Fruit fly (Drosophila melanogaster) whole organism, wandering third instar larva: ENCODE results near the gene CG15042.

Experiments
- CG32264 ChIP-seq: fragments of 200-800 bp; sonication (Bioruptor generic); optimal IDR thresholded peaks from 2 replicates; lab custom pipeline; 2016; ENCODE audit warnings: missing biosample characterization, missing genetic modification characterization
- CG9705 ChIP-seq: fragments of 200-800 bp; sonication (Bioruptor generic); optimal IDR thresholded peaks from 2 replicates; lab custom pipeline; 2018; ENCODE audit warnings: missing biosample characterization, mild to moderate bottlenecking, missing genetic modification characterization
- CrebA ChIP-seq: fragments of 200-800 bp; sonication (Bioruptor generic); optimal IDR thresholded peaks from 2 replicates; lab custom pipeline; 2016; ENCODE audit warnings: missing biosample characterization, mild to moderate bottlenecking, missing genetic modification characterization, borderline replicate concordance
- Dfd ChIP-seq: fragments of >200 bp; optimal IDR thresholded peaks from 2 replicates; lab custom pipeline; 2017; ENCODE audit warnings: missing biosample characterization, missing genetic modification characterization
- Dif ChIP-seq: fragments of 200-275, 200-300 bp; sonication (Bioruptor generic); optimal IDR thresholded peaks from 2 replicates; lab custom pipeline; 2018; ENCODE audit warnings: missing biosample characterization, missing genetic modification characterization; ENCODE audit not compliant: partially characterized antibody
- HLH106 ChIP-seq: fragments of 200-800 bp; optimal IDR thresholded peaks from 3 replicates; lab custom pipeline; 2019; ENCODE audit warnings: missing biosample characterization, mild to moderate bottlenecking, missing genetic modification characterization, moderate library complexity
- Hnf4 ChIP-seq: fragments of 200-800 bp; sonication (Bioruptor generic); optimal IDR thresholded peaks from 2 replicates; lab custom pipeline; 2016; ENCODE audit warnings: missing biosample characterization, mild to moderate bottlenecking, missing genetic modification characterization
- Hr78 ChIP-seq: fragments of >200 bp; optimal IDR thresholded peaks from 2 replicates; lab custom pipeline; 2017; ENCODE audit warnings: missing biosample characterization, missing genetic modification characterization
- Hr83 ChIP-seq: fragments of 200-300 bp; sonication (Bioruptor generic); optimal IDR thresholded peaks from 2 replicates; lab custom pipeline; 2016; ENCODE audit warnings: missing biosample characterization, mild to moderate bottlenecking, missing genetic modification characterization, moderate library complexity; ENCODE audit not compliant: poor library complexity, severe bottlenecking
- Mio ChIP-seq: sonication (Bioruptor generic); optimal IDR thresholded peaks from 2 replicates; lab custom pipeline; 2016; ENCODE audit warnings: missing biosample characterization, missing genetic modification characterization
- Myc ChIP-seq: fragments of >200 bp; optimal IDR thresholded peaks from 2 replicates; lab custom pipeline; 2017
- N ChIP-seq: fragments of >200 bp; optimal IDR thresholded peaks from 2 replicates; lab custom pipeline; 2018; ENCODE audit warnings: missing biosample characterization, missing external identifiers, missing genetic modification characterization
- OdsH ChIP-seq: fragments of 200-800 bp; sonication (Bioruptor generic); optimal IDR thresholded peaks from 2 replicates; lab custom pipeline; 2016; ENCODE audit warnings: missing biosample characterization, mild to moderate bottlenecking, missing genetic modification characterization
- Rel ChIP-seq, 2 experiments: fragments of 200-800 bp; sonication (Bioruptor generic) in 1 of 2; optimal IDR thresholded peaks; 2 replicates in 1 of 2; 3 replicates in 1 of 2; lab custom pipeline; 2016 to 2019; ENCODE audit warnings: mild to moderate bottlenecking in 2 of 2, missing biosample characterization in 2 of 2, missing genetic modification characterization in 2 of 2, moderate library complexity in 1 of 2
- Sp1 ChIP-seq: fragments of 200-800 bp; sonication (Bioruptor generic); optimal IDR thresholded peaks from 3 replicates; lab custom pipeline; 2019; ENCODE audit warnings: missing biosample characterization, mild to moderate bottlenecking, missing genetic modification characterization, moderate library complexity
- Vsx2 ChIP-seq: fragments of 200-300, 225-300 bp; sonication (Bioruptor generic); optimal IDR thresholded peaks from 2 replicates; lab custom pipeline; 2018; ENCODE audit warnings: missing biosample characterization, missing genetic modification characterization; ENCODE audit not compliant: partially characterized antibody
- br ChIP-seq: fragments of 200-800 bp; sonication (Bioruptor generic); optimal IDR thresholded peaks from 2 replicates; lab custom pipeline; 2016; ENCODE audit warnings: missing biosample characterization, missing genetic modification characterization
- brk ChIP-seq: fragments of 200-800 bp; sonication (Bioruptor generic); optimal IDR thresholded peaks from 2 replicates; lab custom pipeline; 2016; ENCODE audit warnings: missing biosample characterization, mild to moderate bottlenecking, missing genetic modification characterization
- dl ChIP-seq, 2 experiments: fragments of 175-275, 200-275 bp in 1 of 2; fragments of 200-275 bp in 1 of 2; sonication (Bioruptor generic); optimal IDR thresholded peaks; lab custom pipeline; 2018; ENCODE audit warnings: mild to moderate bottlenecking in 2 of 2, missing biosample characterization in 2 of 2, missing genetic modification characterization in 2 of 2, moderate library complexity in 2 of 2; ENCODE audit not compliant: partially characterized antibody in 2 of 2, insufficient read depth in 1 of 2
- dmrt93B ChIP-seq: fragments of 200-800 bp; sonication (Bioruptor generic); optimal IDR thresholded peaks from 2 replicates; lab custom pipeline; 2018; ENCODE audit warnings: missing biosample characterization, mild to moderate bottlenecking, missing genetic modification characterization
- dsf ChIP-seq: sonication (Bioruptor generic); optimal IDR thresholded peaks from 2 replicates; lab custom pipeline; 2016; ENCODE audit warnings: missing biosample characterization, missing genetic modification characterization, borderline replicate concordance
- ey ChIP-seq: fragments of 200-800 bp; sonication (Bioruptor generic); optimal IDR thresholded peaks from 2 replicates; lab custom pipeline; 2016; ENCODE audit warnings: missing biosample characterization, missing genetic modification characterization
- foxo ChIP-seq, 2 experiments: fragments of 200-800 bp; sonication (Bioruptor generic); optimal IDR thresholded peaks; 2 replicates in 1 of 2; 3 replicates in 1 of 2; lab custom pipeline; 2016 to 2017; ENCODE audit warnings: missing biosample characterization in 2 of 2, missing genetic modification characterization in 2 of 2
- fru ChIP-seq: fragments of 200-800 bp; sonication (Bioruptor generic); optimal IDR thresholded peaks from 3 replicates; lab custom pipeline; 2016; ENCODE audit warnings: missing biosample characterization, mild to moderate bottlenecking, missing genetic modification characterization
- h ChIP-seq: fragments of 200-800 bp; sonication (Bioruptor generic); optimal IDR thresholded peaks from 3 replicates; lab custom pipeline; 2016; ENCODE audit warnings: missing biosample characterization, mild to moderate bottlenecking, missing genetic modification characterization
- jim ChIP-seq: fragments of 175-275, 200-325 bp; sonication (Bioruptor generic); optimal IDR thresholded peaks from 2 replicates; lab custom pipeline; 2016; ENCODE audit warnings: missing biosample characterization, mild to moderate bottlenecking, missing genetic modification characterization
- lola ChIP-seq: fragments of >200 bp; optimal IDR thresholded peaks from 2 replicates; lab custom pipeline; 2017; ENCODE audit warnings: missing biosample characterization, missing genetic modification characterization
- pan ChIP-seq: fragments of >200 bp; optimal IDR thresholded peaks from 2 replicates; lab custom pipeline; 2017
- psq ChIP-seq: fragments of 200-800 bp; sonication (Bioruptor generic); optimal IDR thresholded peaks from 3 replicates; lab custom pipeline; 2017; ENCODE audit warnings: missing biosample characterization, mild to moderate bottlenecking, missing genetic modification characterization, moderate library complexity
- rgr ChIP-seq: fragments of 200-800 bp; sonication (Bioruptor generic); optimal IDR thresholded peaks from 3 replicates; lab custom pipeline; 2016; ENCODE audit warnings: missing biosample characterization, mild to moderate bottlenecking, missing genetic modification characterization
- sage ChIP-seq: fragments of 200-800 bp; sonication (Bioruptor generic); optimal IDR thresholded peaks from 2 replicates; lab custom pipeline; 2016; ENCODE audit warnings: missing biosample characterization, mild to moderate bottlenecking, missing genetic modification characterization
- sv ChIP-seq: fragments of 200-800 bp; sonication (Bioruptor generic); optimal IDR thresholded peaks from 3 replicates; lab custom pipeline; 2016; ENCODE audit warnings: missing biosample characterization, missing genetic modification characterization
- tai ChIP-seq: sonication (Bioruptor generic); optimal IDR thresholded peaks from 2 replicates; lab custom pipeline; 2016; ENCODE audit warnings: missing biosample characterization, missing genetic modification characterization
- usp ChIP-seq: fragments of >200 bp; optimal IDR thresholded peaks from 2 replicates; lab custom pipeline; 2017; ENCODE audit warnings: missing biosample characterization, missing genetic modification characterization
- woc ChIP-seq: sonication (Bioruptor generic); optimal IDR thresholded peaks from 2 replicates; lab custom pipeline; 2016; ENCODE audit warnings: missing biosample characterization, mild to moderate bottlenecking, missing genetic modification characterization

The CG15042 gene

dm6 chrX:18524594-18525266, 3.3 kb downstream of the CG15042 start:
- TF ChIP-seq psq (no peak), Dif (GFP tag; lab: Kevin White, UChicago) (no peak), br (GFP tag; lab: Kevin White, UChicago) (peak; percentile 11), jim (GFP tag; lab: Kevin White, UChicago) (no peak), dmrt93B (GFP tag; lab: Kevin White, UChicago) (peak; percentile 8), Dfd (no peak), tai (GFP tag; lab: Kevin White, UChicago) (no peak), Mio (GFP tag; lab: Kevin White, UChicago) (no peak), brk (no peak), rgr (no peak), CG32264 (no peak), sv (GFP tag; lab: Kevin White, UChicago) (no peak), CrebA (GFP tag; lab: Kevin White, UChicago) (no peak), Hnf4 (GFP tag; lab: Kevin White, UChicago) (no peak), fru (GFP tag; lab: Kevin White, UChicago) (peak; percentile 15), OdsH (GFP tag; lab: Kevin White, UChicago) (no peak), foxo (GFP tag; optimal IDR thresholded peaks at IDR 0.05; lab: Kevin White, UChicago) (peak in 1 of 2 experiments; percentile 45), N (GFP tag; lab: Kevin White, UChicago) (no peak), Sp1 (GFP tag; lab: Kevin White, UChicago) (peak; percentile 24), CG9705 (GFP tag; lab: Kevin White, UChicago) (no peak), Hr78 (GFP tag; lab: Kevin White, UChicago) (no peak), ey (GFP tag; lab: Kevin White, UChicago) (no peak), usp (no peak), pan (lab: Kevin White, UChicago) (no peak), Vsx2 (no peak), Myc (no peak), dl (GFP tag; optimal IDR thresholded peaks at IDR 0.05; lab: Kevin White, UChicago; ENCODE audit: insufficient read depth in 1 of 2, partially characterized antibody in 2 of 2) (no peak), h (GFP tag; lab: Kevin White, UChicago) (peak; percentile 1), Hr83 (GFP tag; lab: Kevin White, UChicago) (no peak), Rel (GFP tag; optimal IDR thresholded peaks at IDR 0.05; lab: Kevin White, UChicago) (no peak), Rel (tag; optimal IDR thresholded peaks at IDR 0.05; lab: Kevin White, UChicago) (no peak), dsf (no peak), HLH106 (tag; lab: Kevin White, UChicago) (peak; percentile 15), lola (GFP tag; lab: Kevin White, UChicago) (no peak), sage (GFP tag; lab: Kevin White, UChicago) (no peak)

dm6 chrX:18523146-18523812, 4.8 kb downstream of the CG15042 start:
- TF ChIP-seq Rel (GFP tag; optimal IDR thresholded peaks at IDR 0.05; lab: Kevin White, UChicago) (no peak), Rel (tag; optimal IDR thresholded peaks at IDR 0.05; lab: Kevin White, UChicago) (no peak), h (GFP tag; lab: Kevin White, UChicago) (no peak), woc (GFP tag; lab: Kevin White, UChicago) (no peak), Vsx2 (no peak)
- TF ChIP-seq, all 38 proteins: peak for 0
